Fruit fly (Drosophila melanogaster) whole organism, wandering third instar larva: ENCODE measurements around the gene CG31548.

Source experiments
- Abd-B ChIP-seq: fragments of >200 bp; optimal IDR thresholded peaks from 2 replicates; lab custom pipeline; 2017; ENCODE audit warnings: missing biosample characterization, missing genetic modification characterization
- CG32264 ChIP-seq: fragments of 200-800 bp; sonication (Bioruptor generic); optimal IDR thresholded peaks from 2 replicates; lab custom pipeline; 2016; ENCODE audit warnings: missing biosample characterization, missing genetic modification characterization
- CG9705 ChIP-seq: fragments of 200-800 bp; sonication (Bioruptor generic); optimal IDR thresholded peaks from 2 replicates; lab custom pipeline; 2018; ENCODE audit warnings: missing biosample characterization, mild to moderate bottlenecking, missing genetic modification characterization
- CrebA ChIP-seq: fragments of 200-800 bp; sonication (Bioruptor generic); optimal IDR thresholded peaks from 2 replicates; lab custom pipeline; 2016; ENCODE audit warnings: missing biosample characterization, mild to moderate bottlenecking, missing genetic modification characterization, borderline replicate concordance
- Dfd ChIP-seq: fragments of >200 bp; optimal IDR thresholded peaks from 2 replicates; lab custom pipeline; 2017; ENCODE audit warnings: missing biosample characterization, missing genetic modification characterization
- GATAd ChIP-seq: sonication (Bioruptor generic); optimal IDR thresholded peaks from 2 replicates; lab custom pipeline; 2016; ENCODE audit warnings: missing biosample characterization, missing genetic modification characterization
- Hnf4 ChIP-seq: fragments of 200-800 bp; sonication (Bioruptor generic); optimal IDR thresholded peaks from 2 replicates; lab custom pipeline; 2016; ENCODE audit warnings: missing biosample characterization, mild to moderate bottlenecking, missing genetic modification characterization
- Hr78 ChIP-seq: fragments of >200 bp; optimal IDR thresholded peaks from 2 replicates; lab custom pipeline; 2017; ENCODE audit warnings: missing biosample characterization, missing genetic modification characterization
- Hr83 ChIP-seq: fragments of 200-300 bp; sonication (Bioruptor generic); optimal IDR thresholded peaks from 2 replicates; lab custom pipeline; 2016; ENCODE audit warnings: missing biosample characterization, mild to moderate bottlenecking, missing genetic modification characterization, moderate library complexity; ENCODE audit not compliant: poor library complexity, severe bottlenecking
- Jra ChIP-seq: sonication (Bioruptor generic); optimal IDR thresholded peaks from 2 replicates; lab custom pipeline; 2016; ENCODE audit warnings: missing biosample characterization, missing genetic modification characterization
- Mio ChIP-seq: sonication (Bioruptor generic); optimal IDR thresholded peaks from 2 replicates; lab custom pipeline; 2016; ENCODE audit warnings: missing biosample characterization, missing genetic modification characterization
- Myc ChIP-seq: fragments of >200 bp; optimal IDR thresholded peaks from 2 replicates; lab custom pipeline; 2017
- N ChIP-seq: fragments of >200 bp; optimal IDR thresholded peaks from 2 replicates; lab custom pipeline; 2018; ENCODE audit warnings: missing biosample characterization, missing external identifiers, missing genetic modification characterization
- OdsH ChIP-seq: fragments of 200-800 bp; sonication (Bioruptor generic); optimal IDR thresholded peaks from 2 replicates; lab custom pipeline; 2016; ENCODE audit warnings: missing biosample characterization, mild to moderate bottlenecking, missing genetic modification characterization
- Rel ChIP-seq, 2 experiments: fragments of 200-800 bp; sonication (Bioruptor generic) in 1 of 2; optimal IDR thresholded peaks; 2 replicates in 1 of 2; 3 replicates in 1 of 2; lab custom pipeline; 2016 to 2019; ENCODE audit warnings: mild to moderate bottlenecking in 2 of 2, missing biosample characterization in 2 of 2, missing genetic modification characterization in 2 of 2, moderate library complexity in 1 of 2
- Sp1 ChIP-seq: fragments of 200-800 bp; sonication (Bioruptor generic); optimal IDR thresholded peaks from 3 replicates; lab custom pipeline; 2019; ENCODE audit warnings: missing biosample characterization, mild to moderate bottlenecking, missing genetic modification characterization, moderate library complexity
- Vsx2 ChIP-seq: fragments of 200-300, 225-300 bp; sonication (Bioruptor generic); optimal IDR thresholded peaks from 2 replicates; lab custom pipeline; 2018; ENCODE audit warnings: missing biosample characterization, missing genetic modification characterization; ENCODE audit not compliant: partially characterized antibody
- br ChIP-seq: fragments of 200-800 bp; sonication (Bioruptor generic); optimal IDR thresholded peaks from 2 replicates; lab custom pipeline; 2016; ENCODE audit warnings: missing biosample characterization, missing genetic modification characterization
- brk ChIP-seq: fragments of 200-800 bp; sonication (Bioruptor generic); optimal IDR thresholded peaks from 2 replicates; lab custom pipeline; 2016; ENCODE audit warnings: missing biosample characterization, mild to moderate bottlenecking, missing genetic modification characterization
- dl ChIP-seq, 2 experiments: fragments of 175-275, 200-275 bp in 1 of 2; fragments of 200-275 bp in 1 of 2; sonication (Bioruptor generic); optimal IDR thresholded peaks; lab custom pipeline; 2018; ENCODE audit warnings: mild to moderate bottlenecking in 2 of 2, missing biosample characterization in 2 of 2, missing genetic modification characterization in 2 of 2, moderate library complexity in 2 of 2; ENCODE audit not compliant: partially characterized antibody in 2 of 2, insufficient read depth in 1 of 2
- dmrt93B ChIP-seq: fragments of 200-800 bp; sonication (Bioruptor generic); optimal IDR thresholded peaks from 2 replicates; lab custom pipeline; 2018; ENCODE audit warnings: missing biosample characterization, mild to moderate bottlenecking, missing genetic modification characterization
- dsf ChIP-seq: sonication (Bioruptor generic); optimal IDR thresholded peaks from 2 replicates; lab custom pipeline; 2016; ENCODE audit warnings: missing biosample characterization, missing genetic modification characterization, borderline replicate concordance
- ey ChIP-seq: fragments of 200-800 bp; sonication (Bioruptor generic); optimal IDR thresholded peaks from 2 replicates; lab custom pipeline; 2016; ENCODE audit warnings: missing biosample characterization, missing genetic modification characterization
- foxo ChIP-seq, 2 experiments: fragments of 200-800 bp; sonication (Bioruptor generic); optimal IDR thresholded peaks; 2 replicates in 1 of 2; 3 replicates in 1 of 2; lab custom pipeline; 2016 to 2017; ENCODE audit warnings: missing biosample characterization in 2 of 2, missing genetic modification characterization in 2 of 2
- fru ChIP-seq: fragments of 200-800 bp; sonication (Bioruptor generic); optimal IDR thresholded peaks from 3 replicates; lab custom pipeline; 2016; ENCODE audit warnings: missing biosample characterization, mild to moderate bottlenecking, missing genetic modification characterization
- h ChIP-seq: fragments of 200-800 bp; sonication (Bioruptor generic); optimal IDR thresholded peaks from 3 replicates; lab custom pipeline; 2016; ENCODE audit warnings: missing biosample characterization, mild to moderate bottlenecking, missing genetic modification characterization
- jim ChIP-seq: fragments of 175-275, 200-325 bp; sonication (Bioruptor generic); optimal IDR thresholded peaks from 2 replicates; lab custom pipeline; 2016; ENCODE audit warnings: missing biosample characterization, mild to moderate bottlenecking, missing genetic modification characterization
- lola ChIP-seq: fragments of >200 bp; optimal IDR thresholded peaks from 2 replicates; lab custom pipeline; 2017; ENCODE audit warnings: missing biosample characterization, missing genetic modification characterization
- pan ChIP-seq: fragments of >200 bp; optimal IDR thresholded peaks from 2 replicates; lab custom pipeline; 2017
- psq ChIP-seq: fragments of 200-800 bp; sonication (Bioruptor generic); optimal IDR thresholded peaks from 3 replicates; lab custom pipeline; 2017; ENCODE audit warnings: missing biosample characterization, mild to moderate bottlenecking, missing genetic modification characterization, moderate library complexity
- rgr ChIP-seq: fragments of 200-800 bp; sonication (Bioruptor generic); optimal IDR thresholded peaks from 3 replicates; lab custom pipeline; 2016; ENCODE audit warnings: missing biosample characterization, mild to moderate bottlenecking, missing genetic modification characterization
- sage ChIP-seq: fragments of 200-800 bp; sonication (Bioruptor generic); optimal IDR thresholded peaks from 2 replicates; lab custom pipeline; 2016; ENCODE audit warnings: missing biosample characterization, mild to moderate bottlenecking, missing genetic modification characterization
- sv ChIP-seq: fragments of 200-800 bp; sonication (Bioruptor generic); optimal IDR thresholded peaks from 3 replicates; lab custom pipeline; 2016; ENCODE audit warnings: missing biosample characterization, missing genetic modification characterization
- tai ChIP-seq: sonication (Bioruptor generic); optimal IDR thresholded peaks from 2 replicates; lab custom pipeline; 2016; ENCODE audit warnings: missing biosample characterization, missing genetic modification characterization
- usp ChIP-seq: fragments of >200 bp; optimal IDR thresholded peaks from 2 replicates; lab custom pipeline; 2017; ENCODE audit warnings: missing biosample characterization, missing genetic modification characterization
- woc ChIP-seq: sonication (Bioruptor generic); optimal IDR thresholded peaks from 2 replicates; lab custom pipeline; 2016; ENCODE audit warnings: missing biosample characterization, mild to moderate bottlenecking, missing genetic modification characterization

The CG31548 gene

DNA sequence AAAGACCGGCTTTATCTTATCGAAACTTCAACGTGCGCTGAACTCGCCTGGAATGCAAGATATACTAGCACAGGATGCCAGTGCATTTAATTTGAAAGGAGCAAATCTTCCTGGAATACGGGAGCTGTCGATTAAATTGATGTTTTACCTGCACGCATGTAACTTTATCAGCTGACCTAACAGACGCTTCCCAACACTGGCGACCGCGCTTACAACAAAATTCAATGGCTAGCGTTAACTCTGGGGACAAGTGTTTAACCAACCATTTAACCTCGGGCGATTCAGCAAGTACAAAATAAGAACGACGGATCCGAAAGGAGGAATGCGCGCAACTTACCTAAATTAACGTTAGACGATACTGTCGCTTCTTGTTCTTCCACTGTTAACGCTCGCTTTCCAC lies 24.9 kb downstream of the CG31548 start:
- TF ChIP-seq sv (GFP tag; lab: Kevin White, UChicago) (no peak), Hnf4 (no peak), h (GFP tag; lab: Kevin White, UChicago) (no peak), CrebA (no peak), ey (GFP tag; lab: Kevin White, UChicago) (no peak), Jra (GFP tag; lab: Kevin White, UChicago) (no peak), psq (GFP tag; lab: Kevin White, UChicago) (no peak), N (GFP tag; lab: Kevin White, UChicago) (no peak), Rel (GFP tag; optimal IDR thresholded peaks at IDR 0.05; lab: Kevin White, UChicago) (no peak), Rel (tag; optimal IDR thresholded peaks at IDR 0.05; lab: Kevin White, UChicago) (no peak), CG32264 (GFP tag; lab: Kevin White, UChicago) (no peak), Dfd (GFP tag; lab: Kevin White, UChicago) (no peak), br (GFP tag; lab: Kevin White, UChicago) (no peak), Myc (no peak), woc (GFP tag; lab: Kevin White, UChicago) (no peak), Sp1 (GFP tag; lab: Kevin White, UChicago) (no peak), Abd-B (no peak), pan (lab: Kevin White, UChicago) (no peak), lola (GFP tag; lab: Kevin White, UChicago) (no peak)
- TF ChIP-seq, all 38 proteins: peak for 0

- TF ChIP-seq fru (GFP tag; lab: Kevin White, UChicago) (peak; percentile 31), br (GFP tag; lab: Kevin White, UChicago) (no peak), dmrt93B (no peak), psq (GFP tag; lab: Kevin White, UChicago) (peak; percentile 98), dl (GFP tag; optimal IDR thresholded peaks at IDR 0.05; lab: Kevin White, UChicago; ENCODE audit: insufficient read depth in 1 of 2, partially characterized antibody in 2 of 2) (peak in 1 of 2 experiments; percentile 28), dsf (GFP tag; lab: Kevin White, UChicago) (no peak)
- TF ChIP-seq, all 38 proteins: peak for 3
These were observed 25.5 kb downstream of the CG31548 start for dm6 chr3R:5611167-5611566.

- no peak for TF ChIP-seq ey (GFP tag; lab: Kevin White, UChicago)
- TF ChIP-seq Vsx2 (GFP tag; lab: Kevin White, UChicago): no peak
- no peak for TF ChIP-seq OdsH
- TF ChIP-seq pan (lab: Kevin White, UChicago): no peak
- no peak for TF ChIP-seq tai (GFP tag; lab: Kevin White, UChicago)
- TF ChIP-seq br (GFP tag; lab: Kevin White, UChicago): no peak
- no peak for TF ChIP-seq sv (GFP tag; lab: Kevin White, UChicago)
- TF ChIP-seq dmrt93B: no peak
- TF ChIP-seq Abd-B: no peak
- no peak for TF ChIP-seq woc (GFP tag; lab: Kevin White, UChicago)
- no peak for TF ChIP-seq Mio
- TF ChIP-seq rgr (GFP tag; lab: Kevin White, UChicago): no peak
These were observed 26.0 kb downstream of the CG31548 start for dm6 chr3R:5610656-5611055.

dm6 chr3R:5608422-5608821 lies 28.2 kb downstream of the CG31548 start:
- TF ChIP-seq Sp1 (GFP tag; lab: Kevin White, UChicago) (no peak), jim (GFP tag; lab: Kevin White, UChicago) (no peak)
- TF ChIP-seq, all 38 proteins: peak for 0

- TF ChIP-seq lola (GFP tag; lab: Kevin White, UChicago) (no peak), Abd-B (no peak), pan (lab: Kevin White, UChicago) (no peak), usp (GFP tag; lab: Kevin White, UChicago) (no peak), sv (GFP tag; lab: Kevin White, UChicago) (peak; percentile 29), brk (GFP tag; lab: Kevin White, UChicago) (no peak), ey (GFP tag; lab: Kevin White, UChicago) (peak; percentile 33), CG32264 (GFP tag; lab: Kevin White, UChicago) (peak; percentile 17), GATAd (GFP tag; lab: Kevin White, UChicago) (no peak), jim (GFP tag; lab: Kevin White, UChicago) (no peak), sage (GFP tag; lab: Kevin White, UChicago) (no peak), N (GFP tag; lab: Kevin White, UChicago) (peak; percentile 94), foxo (GFP tag; optimal IDR thresholded peaks at IDR 0.05; lab: Kevin White, UChicago) (peak in 1 of 2 experiments; percentile 62), tai (GFP tag; lab: Kevin White, UChicago) (no peak), dmrt93B (no peak), dl (GFP tag; optimal IDR thresholded peaks at IDR 0.05; lab: Kevin White, UChicago; ENCODE audit: insufficient read depth in 1 of 2, partially characterized antibody in 2 of 2) (no peak), CG9705 (GFP tag; lab: Kevin White, UChicago) (peak; percentile 53), woc (GFP tag; lab: Kevin White, UChicago) (peak; percentile 42), Rel (GFP tag; optimal IDR thresholded peaks at IDR 0.05; lab: Kevin White, UChicago) (no peak), Rel (tag; optimal IDR thresholded peaks at IDR 0.05; lab: Kevin White, UChicago) (peak; percentile 45), Vsx2 (GFP tag; lab: Kevin White, UChicago) (no peak), psq (GFP tag; lab: Kevin White, UChicago) (peak; percentile 48), br (GFP tag; lab: Kevin White, UChicago) (no peak), Sp1 (GFP tag; lab: Kevin White, UChicago) (peak; percentile 54), fru (GFP tag; lab: Kevin White, UChicago) (peak; percentile 100), dsf (GFP tag; lab: Kevin White, UChicago) (no peak), Hr78 (GFP tag; lab: Kevin White, UChicago) (peak; percentile 55), Myc (no peak), Hr83 (GFP tag; lab: Kevin White, UChicago) (no peak), Mio (no peak), OdsH (peak; percentile 23), Jra (GFP tag; lab: Kevin White, UChicago) (no peak), Hnf4 (no peak), h (GFP tag; lab: Kevin White, UChicago) (peak; percentile 56), rgr (GFP tag; lab: Kevin White, UChicago) (no peak)
These were observed 30.2 kb downstream of the CG31548 start, which contains the start of gene asl for dm6 chr3R:5606477-5606876. Gene asl, minus strand, starts transcription at chr3R:5606543.
